Fruit fly (Drosophila melanogaster) whole organism, embryonic: ENCODE measurements around the gene CG5157.

Experiments
- Aef1 ChIP-seq: fragments of 200-800 bp; sonication (Bioruptor generic); IDR thresholded peaks from 3 replicates; pipeline ENCODE4 v1.3.6; 2022; ENCODE audit warnings: missing biosample characterization, missing genetic modification characterization
- Atf3 ChIP-seq: fragments of 200-800 bp; sonication (Bioruptor generic); optimal IDR thresholded peaks from 3 replicates; lab custom pipeline; 2016; ENCODE audit warnings: missing biosample characterization, missing genetic modification characterization
- CG11723 ChIP-seq: fragments of 200-800 bp; sonication (Bioruptor generic); optimal IDR thresholded peaks from 2 replicates; lab custom pipeline; 2017; ENCODE audit warnings: missing biosample characterization, mild to moderate bottlenecking, missing genetic modification characterization
- CG12236 ChIP-seq: fragments of 200-800 bp; sonication (Bioruptor generic); optimal IDR thresholded peaks from 2 replicates; lab custom pipeline; 2016; ENCODE audit warnings: missing biosample characterization, missing genetic modification characterization
- CG13624 ChIP-seq: fragments of 200-800 bp; sonication (Bioruptor generic); optimal IDR thresholded peaks from 2 replicates; lab custom pipeline; 2016; ENCODE audit warnings: missing biosample characterization, missing genetic modification characterization
- CG13775 ChIP-seq: fragments of 200-800 bp; sonication (Bioruptor generic); optimal IDR thresholded peaks from 3 replicates; lab custom pipeline; 2017; ENCODE audit warnings: missing biosample characterization, mild to moderate bottlenecking, missing genetic modification characterization
- CG14014 ChIP-seq: fragments of 200-800 bp; sonication (Bioruptor generic); IDR thresholded peaks from 2 replicates; pipeline ENCODE4 v1.3.6; 2022; ENCODE audit warnings: missing biosample characterization, missing genetic modification characterization
- CG14710 ChIP-seq: fragments of 200-800 bp; sonication (Bioruptor generic); optimal IDR thresholded peaks from 3 replicates; lab custom pipeline; 2019; ENCODE audit warnings: missing biosample characterization, mild to moderate bottlenecking, missing genetic modification characterization, moderate library complexity
- CG16813 ChIP-seq: fragments of 200-800 bp; sonication (Bioruptor generic); IDR thresholded peaks from 3 replicates; pipeline ENCODE4 v1.3.6; 2022; ENCODE audit warnings: missing biosample characterization, missing genetic modification characterization; ENCODE audit not compliant: partially characterized antibody
- CG18764 ChIP-seq: fragments of 200-800 bp; sonication (Bioruptor generic); optimal IDR thresholded peaks from 3 replicates; lab custom pipeline; 2016; ENCODE audit warnings: missing biosample characterization, missing genetic modification characterization
- CG2120 ChIP-seq: fragments of 200-800 bp; sonication (Bioruptor generic); optimal IDR thresholded peaks from 3 replicates; lab custom pipeline; 2016; ENCODE audit warnings: missing biosample characterization, missing genetic modification characterization
- CG31441 ChIP-seq: fragments of 200-800 bp; sonication (Bioruptor generic); IDR thresholded peaks from 2 replicates; pipeline ENCODE4 v1.3.6; 2022; ENCODE audit warnings: missing biosample characterization, missing genetic modification characterization
- CG32532 ChIP-seq: fragments of 200-800 bp; sonication (Bioruptor generic); IDR thresholded peaks from 2 replicates; pipeline ENCODE4 v1.3.6; 2022; ENCODE audit warnings: missing biosample characterization, missing genetic modification characterization
- CG3281 ChIP-seq: fragments of 200-800 bp; sonication (Bioruptor generic); optimal IDR thresholded peaks from 3 replicates; lab custom pipeline; 2017; ENCODE audit warnings: missing biosample characterization, mild to moderate bottlenecking, missing genetic modification characterization
- CG33213 ChIP-seq: fragments of 200-800 bp; sonication (Bioruptor generic); optimal IDR thresholded peaks from 3 replicates; lab custom pipeline; 2016; ENCODE audit warnings: missing biosample characterization, missing genetic modification characterization
- CG42726 ChIP-seq: fragments of 200-800 bp; sonication (Bioruptor generic); IDR thresholded peaks from 2 replicates; pipeline ENCODE4 v1.3.6; 2022; ENCODE audit warnings: missing biosample characterization, missing genetic modification characterization; ENCODE audit not compliant: partially characterized antibody
- CG5245 ChIP-seq: fragments of 200-800 bp; sonication (Bioruptor generic); optimal IDR thresholded peaks from 3 replicates; lab custom pipeline; 2016; ENCODE audit warnings: missing biosample characterization, missing genetic modification characterization
- CG6683 ChIP-seq: fragments of 200-800 bp; sonication (Bioruptor generic); optimal IDR thresholded peaks from 2 replicates; lab custom pipeline; 2017; ENCODE audit warnings: missing biosample characterization, mild to moderate bottlenecking, missing genetic modification characterization, missing genetic modification reagents
- CG7372 ChIP-seq: fragments of 200-800 bp; sonication (Bioruptor generic); IDR thresholded peaks from 2 replicates; pipeline ENCODE4 v1.3.6; 2022; ENCODE audit warnings: missing biosample characterization, missing genetic modification characterization
- CG7839 ChIP-seq: fragments of 200-800 bp; sonication (Bioruptor generic); optimal IDR thresholded peaks from 3 replicates; lab custom pipeline; 2018; ENCODE audit warnings: missing biosample characterization, mild to moderate bottlenecking, missing genetic modification characterization, moderate library complexity
- CG8089 ChIP-seq: fragments of 200-800 bp; sonication (Bioruptor generic); optimal IDR thresholded peaks from 3 replicates; lab custom pipeline; 2016; ENCODE audit warnings: missing biosample characterization, missing genetic modification characterization
- D ChIP-seq, 2 experiments: fragments of 200-800 bp in 1 of 2; fragments of >200 bp in 1 of 2; sonication (Bioruptor generic) in 1 of 2; optimal IDR thresholded peaks; 2 replicates in 1 of 2; 3 replicates in 1 of 2; lab custom pipeline; 2017; ENCODE audit warnings: mild to moderate bottlenecking in 1 of 2, missing biosample characterization in 1 of 2, missing genetic modification characterization in 1 of 2, missing genetic modification reagents in 1 of 2
- Dp ChIP-seq: fragments of 200-800 bp; sonication (Bioruptor generic); optimal IDR thresholded peaks from 2 replicates; lab custom pipeline; 2018; ENCODE audit warnings: missing biosample characterization, mild to moderate bottlenecking, missing genetic modification characterization, moderate library complexity
- E2f2 ChIP-seq: fragments of 200-800 bp; sonication (Bioruptor generic); IDR thresholded peaks from 2 replicates; pipeline ENCODE4 v1.3.6; 2022; ENCODE audit warnings: missing biosample characterization, missing genetic modification characterization
- HLH4C ChIP-seq: fragments of 200-800 bp; sonication (Bioruptor generic); IDR thresholded peaks from 3 replicates; pipeline ENCODE4 v1.3.6; 2022; ENCODE audit warnings: missing biosample characterization, missing genetic modification characterization; ENCODE audit not compliant: partially characterized antibody
- Hand ChIP-seq: fragments of 200-800 bp; sonication (Bioruptor generic); optimal IDR thresholded peaks from 2 replicates; lab custom pipeline; 2017; ENCODE audit warnings: mild to moderate bottlenecking, missing biosample characterization, missing genetic modification reagents, missing genetic modification characterization
- Max ChIP-seq: fragments of 200-800 bp; sonication (Bioruptor generic); optimal IDR thresholded peaks from 2 replicates; lab custom pipeline; 2016; ENCODE audit warnings: missing biosample characterization, mild to moderate bottlenecking, missing genetic modification characterization
- Myb ChIP-seq: fragments of 200-800 bp; sonication (Bioruptor generic); optimal IDR thresholded peaks from 2 replicates; lab custom pipeline; 2016; ENCODE audit warnings: missing biosample characterization, missing genetic modification characterization
- NC2α ChIP-seq: fragments of 200-800 bp; sonication (Bioruptor generic); optimal IDR thresholded peaks from 2 replicates; lab custom pipeline; 2016; ENCODE audit warnings: missing biosample characterization, missing genetic modification characterization
- Ptx1 ChIP-seq: fragments of 200-800 bp; sonication (Bioruptor generic); IDR thresholded peaks from 2 replicates; pipeline ENCODE4 v1.3.6; 2022; ENCODE audit warnings: missing biosample characterization, missing genetic modification characterization
- Ravus ChIP-seq: fragments of 200-800 bp; sonication (Bioruptor generic); IDR thresholded peaks from 2 replicates; pipeline ENCODE4 v1.3.6; 2022; ENCODE audit warnings: missing biosample characterization, missing genetic modification characterization
- Sin3A ChIP-seq: fragments of >200 bp; optimal IDR thresholded peaks from 2 replicates; lab custom pipeline; 2018
- Sry-β ChIP-seq: fragments of 200-800 bp; sonication (Bioruptor generic); optimal IDR thresholded peaks from 2 replicates; lab custom pipeline; 2018; ENCODE audit warnings: missing biosample characterization, mild to moderate bottlenecking, missing genetic modification characterization, moderate library complexity
- amos ChIP-seq: fragments of 200-800 bp; sonication (Bioruptor generic); IDR thresholded peaks from 2 replicates; pipeline ENCODE4 v1.3.6; 2022; ENCODE audit warnings: missing biosample characterization, missing genetic modification characterization; ENCODE audit not compliant: partially characterized antibody
- da ChIP-seq: fragments of 200-800 bp; sonication (Bioruptor generic); optimal IDR thresholded peaks from 2 replicates; lab custom pipeline; 2016; ENCODE audit warnings: missing biosample characterization, missing genetic modification characterization
- dmrt11E ChIP-seq: fragments of 200-800 bp; sonication (Bioruptor generic); optimal IDR thresholded peaks from 3 replicates; lab custom pipeline; 2018; ENCODE audit warnings: missing biosample characterization, mild to moderate bottlenecking, missing genetic modification characterization, moderate library complexity
- dmrt99B ChIP-seq: fragments of 200-800 bp; sonication (Bioruptor generic); optimal IDR thresholded peaks from 2 replicates; lab custom pipeline; 2018; ENCODE audit warnings: missing biosample characterization, mild to moderate bottlenecking, missing genetic modification characterization, moderate library complexity
- esg ChIP-seq: fragments of 200-800 bp; sonication (Bioruptor generic); conservative IDR thresholded peaks from 2 replicates; pipeline ENCODE4 v1.3.6; 2022; ENCODE audit warnings: missing biosample characterization, missing genetic modification characterization
- gem ChIP-seq: fragments of 200-800 bp; sonication (Bioruptor generic); optimal IDR thresholded peaks from 2 replicates; lab custom pipeline; 2019; ENCODE audit warnings: missing biosample characterization, mild to moderate bottlenecking, missing genetic modification characterization, moderate library complexity
- grn ChIP-seq: fragments of 200-800 bp; sonication (Bioruptor generic); optimal IDR thresholded peaks from 3 replicates; lab custom pipeline; 2017; ENCODE audit warnings: missing biosample characterization, missing genetic modification characterization
- mld ChIP-seq: fragments of 200-800 bp; sonication (Bioruptor generic); IDR thresholded peaks from 3 replicates; pipeline ENCODE4 v1.3.6; 2022; ENCODE audit warnings: missing biosample characterization, missing genetic modification characterization; ENCODE audit not compliant: partially characterized antibody
- nerfin-1 ChIP-seq: fragments of 200-800 bp; sonication (Bioruptor generic); optimal IDR thresholded peaks from 3 replicates; lab custom pipeline; 2019; ENCODE audit warnings: missing biosample characterization, mild to moderate bottlenecking, missing genetic modification characterization, moderate library complexity
- nom ChIP-seq: fragments of 200-800 bp; sonication (Bioruptor generic); optimal IDR thresholded peaks from 2 replicates; lab custom pipeline; 2017; ENCODE audit warnings: missing biosample characterization, missing genetic modification characterization, mild to moderate bottlenecking, moderate library complexity, missing genetic modification reagents
- pnt ChIP-seq: fragments of 200-800 bp; sonication (Bioruptor generic); optimal IDR thresholded peaks from 3 replicates; lab custom pipeline; 2016; ENCODE audit warnings: missing biosample characterization, missing genetic modification characterization
- prd ChIP-seq, 3 experiments: fragments of >200 bp in 2 of 3; fragments of 200-800 bp in 1 of 3; sonication (Bioruptor generic) in 1 of 3; optimal IDR thresholded peaks in 2 of 3; IDR thresholded peaks in 1 of 3; 2 replicates in 2 of 3; 3 replicates in 1 of 3; pipeline versions ENCODE4 v1.3.6 to Lab custom; 2017 to 2022; ENCODE audit warnings: missing biosample characterization in 1 of 3, missing genetic modification characterization in 1 of 3
- pros ChIP-seq: fragments of 200-800 bp; sonication (Bioruptor generic); optimal IDR thresholded peaks from 3 replicates; lab custom pipeline; 2019; ENCODE audit warnings: missing biosample characterization, mild to moderate bottlenecking, missing genetic modification characterization, moderate library complexity
- shn ChIP-seq: fragments of 200-800 bp; sonication (Bioruptor generic); optimal IDR thresholded peaks from 3 replicates; lab custom pipeline; 2016; ENCODE audit warnings: missing biosample characterization, missing genetic modification characterization
- sim ChIP-seq: fragments of 200-800 bp; sonication (Bioruptor generic); IDR thresholded peaks from 2 replicates; pipeline ENCODE4 v1.3.6; 2022; ENCODE audit warnings: missing biosample characterization, missing genetic modification characterization
- slou ChIP-seq: fragments of 200-800 bp; sonication (Bioruptor generic); optimal IDR thresholded peaks from 3 replicates; lab custom pipeline; 2016; ENCODE audit warnings: missing biosample characterization, missing genetic modification characterization
- tx ChIP-seq: fragments of 200-800 bp; sonication (Bioruptor generic); optimal IDR thresholded peaks from 2 replicates; lab custom pipeline; 2016; ENCODE audit warnings: missing biosample characterization, missing genetic modification characterization
- wdn ChIP-seq: fragments of 200-800 bp; sonication (Bioruptor generic); IDR thresholded peaks from 2 replicates; pipeline ENCODE4 v1.3.6; 2022; ENCODE audit warnings: missing biosample characterization, missing genetic modification characterization

CG5157 gene

DNA sequence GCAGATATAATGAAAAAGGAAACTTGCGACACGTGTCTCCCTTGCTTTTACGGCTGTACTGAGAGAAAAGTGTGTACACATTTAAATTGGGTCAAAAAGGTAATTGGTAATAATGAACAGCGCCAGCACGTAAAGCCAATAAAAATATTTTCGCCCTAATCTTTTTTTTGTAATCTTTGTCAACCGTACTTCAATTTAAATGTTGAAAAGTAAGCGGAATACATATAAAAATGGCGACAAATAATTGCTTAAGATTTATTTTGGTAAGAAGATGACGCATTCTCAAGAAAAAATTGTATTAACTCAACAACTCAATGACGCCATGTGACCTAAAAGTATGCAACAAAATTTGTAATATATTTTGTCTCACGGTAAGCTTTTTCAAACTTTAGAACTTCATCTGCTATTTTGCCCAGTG is 10.1 kb upstream of the CG5157 start (continued):
- no peak for TF ChIP-seq nerfin-1
- no peak for TF ChIP-seq Aef1
- no peak for TF ChIP-seq sim (GFP tag; lab: Robert Waterston, UW)
- no peak for TF ChIP-seq Sry-β (GFP tag; lab: Kevin White, UChicago)
- no peak for TF ChIP-seq tx (GFP tag; lab: Kevin White, UChicago)
- TF ChIP-seq Hand = peak; percentile 53
- 0 out of 2 replicates have a peak, but pooled peaks have one; percentile 9 for TF ChIP-seq E2f2 (GFP tag; lab: Robert Waterston, UW)
- peak; percentile 57 for TF ChIP-seq CG2120 (GFP tag; lab: Kevin White, UChicago)
- TF ChIP-seq CG31441 = no peak
- TF ChIP-seq CG6683 (GFP tag; lab: Kevin White, UChicago) = no peak
- no peak for TF ChIP-seq CG42726
- TF ChIP-seq dmrt11E (tag; lab: Kevin White, UChicago) = no peak
- no peak for TF ChIP-seq Sin3A
- TF ChIP-seq mld (GFP tag; lab: Robert Waterston, UW) = no peak
- no peak for TF ChIP-seq Dp (GFP tag; lab: Kevin White, UChicago)
- no peak for TF ChIP-seq CG7372
- no peak for TF ChIP-seq NC2α (GFP tag; lab: Kevin White, UChicago)
- TF ChIP-seq Myb (GFP tag; lab: Kevin White, UChicago) = peak; percentile 6
- no peak for TF ChIP-seq CG8089 (GFP tag; lab: Kevin White, UChicago)
- TF ChIP-seq gem (tag; lab: Kevin White, UChicago) = peak; percentile 54
- TF ChIP-seq CG16813 (GFP tag; lab: Robert Waterston, UW) = no peak
- no peak for TF ChIP-seq Ptx1 (GFP tag; lab: Robert Waterston, UW)
- TF ChIP-seq CG14710 (tag; lab: Kevin White, UChicago) = no peak
- no peak for TF ChIP-seq wdn (GFP tag; lab: Robert Waterston, UW)
- peak; percentile 8 for TF ChIP-seq pnt
- TF ChIP-seq da (GFP tag; lab: Kevin White, UChicago) = no peak
- no peak for TF ChIP-seq CG18764 (GFP tag; lab: Kevin White, UChicago)
- TF ChIP-seq D (optimal IDR thresholded peaks at IDR 0.05; lab: Kevin White, UChicago) = no peak
- no peak for TF ChIP-seq D (GFP tag; optimal IDR thresholded peaks at IDR 0.05; lab: Kevin White, UChicago)
- TF ChIP-seq nom = no peak
- peak; percentile 59 for TF ChIP-seq dmrt99B
- no peak for TF ChIP-seq amos
- TF ChIP-seq prd (optimal IDR thresholded peaks at IDR 0.05; lab: Kevin White, UChicago) = no peak
- TF ChIP-seq prd (GFP tag; IDR thresholded peaks at IDR 0.05; lab: Robert Waterston, UW) = no peak
- TF ChIP-seq Atf3 (GFP tag; lab: Kevin White, UChicago) = peak; percentile 9
- no peak for TF ChIP-seq CG11723 (GFP tag; lab: Kevin White, UChicago)
- peak; percentile 9 for TF ChIP-seq CG13624 (GFP tag; lab: Kevin White, UChicago)
- no peak for TF ChIP-seq CG5245 (GFP tag; lab: Kevin White, UChicago)
- no peak for TF ChIP-seq slou (GFP tag; lab: Kevin White, UChicago)
- TF ChIP-seq CG12236 (GFP tag; lab: Kevin White, UChicago) = no peak
- peak; percentile 48 for TF ChIP-seq CG7839
- no peak for TF ChIP-seq HLH4C
- no peak for TF ChIP-seq CG14014 (GFP tag; lab: Robert Waterston, UW)
- no peak for TF ChIP-seq shn (GFP tag; lab: Kevin White, UChicago)
- TF ChIP-seq Ravus (GFP tag; lab: Robert Waterston, UW) = no peak
- no peak for TF ChIP-seq esg (GFP tag; lab: Robert Waterston, UW)
- no peak for TF ChIP-seq pros (GFP tag; lab: Kevin White, UChicago)
- TF ChIP-seq CG33213 (GFP tag; lab: Kevin White, UChicago) = no peak
- peak; percentile 57 for TF ChIP-seq CG3281 (GFP tag; lab: Kevin White, UChicago)
- TF ChIP-seq CG13775 (GFP tag; lab: Kevin White, UChicago) = no peak
- no peak for TF ChIP-seq grn
- TF ChIP-seq CG32532 (GFP tag; lab: Robert Waterston, UW) = no peak
- TF ChIP-seq Max (GFP tag; lab: Kevin White, UChicago) = no peak
